Fruit fly (Drosophila melanogaster): Measurements from ENCODE around the gene upd3.
A peak's percentile ranks its signal among the peaks of the same experiment; 100 is the strongest.

The upd3 gene

DNA sequence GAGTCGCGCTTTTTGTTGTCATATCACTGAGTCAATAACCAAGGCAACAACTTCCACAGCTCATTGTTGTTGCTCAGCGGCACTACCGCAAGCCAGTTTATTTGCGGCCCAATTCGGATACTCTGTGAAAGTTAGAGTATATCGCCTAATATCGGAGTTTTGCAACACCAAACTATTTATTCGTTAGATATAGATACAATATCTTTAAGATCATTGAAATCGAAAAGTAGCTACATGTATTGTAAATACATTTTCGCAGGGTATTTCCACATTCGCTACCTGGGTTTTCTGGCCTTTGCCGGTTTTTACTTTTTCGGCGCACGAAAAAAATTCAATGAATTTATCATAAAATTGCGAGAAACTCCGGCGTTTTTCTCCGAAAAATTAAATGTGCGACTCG lies 17.0 kb downstream of the upd3 start (continued):
- TF ChIP-seq CG2202 (tag; optimal IDR thresholded peaks at IDR 0.05) (no peak), Dip2 (GFP tag; IDR thresholded peaks at IDR 0.05) (no peak), fru (optimal IDR thresholded peaks at IDR 0.05) (no peak), z (GFP tag; IDR thresholded peaks at IDR 0.05) (no peak; the same call in 2 of the 3 replicates), sr (GFP tag; IDR thresholded peaks at IDR 0.05) (peak; percentile 34; the same call in 1 of the 3 replicates), Fer2 (tag; optimal IDR thresholded peaks at IDR 0.05) (peak; percentile 44), CG1792 (GFP tag; optimal IDR thresholded peaks at IDR 0.05) (no peak), CG8290 (GFP tag; optimal IDR thresholded peaks at IDR 0.05) (no peak), CG8290 (tag; optimal IDR thresholded peaks at IDR 0.05) (peak in 1 of 2 experiments; percentile 90), Kr (GFP tag; optimal IDR thresholded peaks at IDR 0.05) (no peak), CG17359 (tag; optimal IDR thresholded peaks at IDR 0.05) (peak; percentile 73), peb (GFP tag; IDR thresholded peaks at IDR 0.05) (0 out of 2 replicates have a peak, but pooled peaks have one; percentile 43), CG17612 (GFP tag; IDR thresholded peaks at IDR 0.05) (peak; percentile 53), maf-S (GFP tag; optimal IDR thresholded peaks at IDR 0.05) (peak; percentile 5), CG13624 (GFP tag; optimal IDR thresholded peaks at IDR 0.05) (peak; percentile 74), CG8765 (GFP tag; IDR thresholded peaks at IDR 0.05) (no peak), NFAT (GFP tag; IDR thresholded peaks at IDR 0.05) (peak; percentile 75), nom (GFP tag; optimal IDR thresholded peaks at IDR 0.05) (no peak), pnt (GFP tag; optimal IDR thresholded peaks at IDR 0.05) (peak; percentile 23), Dad (GFP tag; optimal IDR thresholded peaks at IDR 0.05) (peak; percentile 13), twi (tag; optimal IDR thresholded peaks at IDR 0.05) (no peak), ci (GFP tag; IDR thresholded peaks at IDR 0.05) (peak; percentile 87), CG16815 (GFP tag; optimal IDR thresholded peaks at IDR 0.05) (peak; percentile 6), emc (GFP tag; optimal IDR thresholded peaks at IDR 0.05) (peak; percentile 12), HLH4C (GFP tag; IDR thresholded peaks at IDR 0.05; ENCODE audit: partially characterized antibody) (no peak), CG8089 (GFP tag; optimal IDR thresholded peaks at IDR 0.05) (no peak), inv (GFP tag; IDR thresholded peaks at IDR 0.05; ENCODE audit: partially characterized antibody) (no peak), Sry-β (GFP tag; optimal IDR thresholded peaks at IDR 0.05) (no peak), CG17361 (GFP tag; IDR thresholded peaks at IDR 0.05) (peak; percentile 72), Awh (GFP tag; IDR thresholded peaks at IDR 0.05) (peak; percentile 65; the same call in 1 of the 2 replicates), Gsc (GFP tag; IDR thresholded peaks at IDR 0.05) (0 out of 2 replicates have a peak, but pooled peaks have one; percentile 41), kay (GFP tag; optimal IDR thresholded peaks at IDR 0.05) (peak; percentile 32), gsb-n (tag; optimal IDR thresholded peaks at IDR 0.05) (no peak), fu2 (GFP tag; optimal IDR thresholded peaks at IDR 0.05) (peak; percentile 52), CG1647 (GFP tag; optimal IDR thresholded peaks at IDR 0.05) (peak; percentile 69), Oaz (GFP tag; IDR thresholded peaks at IDR 0.05) (peak; percentile 53), CG3838 (GFP tag; optimal IDR thresholded peaks at IDR 0.05) (no peak), CrebB (tag; optimal IDR thresholded peaks at IDR 0.05) (peak; percentile 35), Med (GFP tag) (peak; percentile 97), ato (GFP tag; IDR thresholded peaks at IDR 0.05; ENCODE audit: partially characterized antibody) (no peak), Drgx (GFP tag; IDR thresholded peaks at IDR 0.05) (peak; percentile 75), wek (GFP tag; optimal IDR thresholded peaks at IDR 0.05) (no peak), CG14014 (GFP tag; IDR thresholded peaks at IDR 0.05) (peak; percentile 79), Neu2 (GFP tag; optimal IDR thresholded peaks at IDR 0.05; ENCODE audit: borderline replicate concordance) (no peak), Ets65A (GFP tag) (peak; percentile 95), gce (GFP tag; IDR thresholded peaks at IDR 0.05) (peak; percentile 78; the same call in 1 of the 3 replicates), CG4820 (GFP tag; optimal IDR thresholded peaks at IDR 0.05) (peak; percentile 37), CG9609 (GFP tag; optimal IDR thresholded peaks at IDR 0.05) (peak; percentile 54), CG5953 (GFP tag; IDR thresholded peaks at IDR 0.05) (peak; percentile 69), ase (GFP tag; IDR thresholded peaks at IDR 0.05) (peak; percentile 69; the same call in 2 of the 3 replicates), dati (GFP tag; IDR thresholded peaks at IDR 0.05) (peak; percentile 53; the same call in 1 of the 2 replicates), her (GFP tag; optimal IDR thresholded peaks at IDR 0.05) (peak; percentile 30), CG14050 (GFP tag; IDR thresholded peaks at IDR 0.05) (peak; percentile 76)
